Worm (Caenorhabditis elegans) whole organism, mixed stage, embryonic: ENCODE results near the gene ugt-2.

Experiments
- M03D4.4 ChIP-seq: sonication (generic microtip); optimal IDR thresholded peaks from 2 replicates; lab custom pipeline; 2017; ENCODE audit warnings: mild to moderate bottlenecking, missing genetic modification characterization, missing compliant biosample characterization
- bed-3 ChIP-seq: fragments of 200-800 bp; sonication (Bioruptor generic); optimal IDR thresholded peaks from 3 replicates; lab custom pipeline; 2018; ENCODE audit warnings: mild to moderate bottlenecking, missing genetic modification characterization, moderate library complexity, missing compliant biosample characterization
- blmp-1 ChIP-seq: fragments of 150-350 bp; optimal IDR thresholded peaks from 2 replicates; lab custom pipeline; 2014; ENCODE audit warnings: missing biosample characterization, missing genetic modification characterization
- ceh-39 ChIP-seq: fragments of 150-350 bp; optimal IDR thresholded peaks from 2 replicates; lab custom pipeline; 2014; ENCODE audit warnings: missing biosample characterization, missing genetic modification characterization
- ceh-43 ChIP-seq: fragments of 200-800 bp; sonication (Bioruptor generic); optimal IDR thresholded peaks from 2 replicates; lab custom pipeline; 2018; ENCODE audit warnings: mild to moderate bottlenecking, missing genetic modification characterization, moderate library complexity, missing compliant biosample characterization
- ceh-83 ChIP-seq: fragments of 200-800 bp; sonication (Bioruptor generic); optimal IDR thresholded peaks from 2 replicates; lab custom pipeline; 2018; ENCODE audit warnings: mild to moderate bottlenecking, missing genetic modification characterization, missing compliant biosample characterization
- ces-1 ChIP-seq: fragments of 150-350 bp; optimal IDR thresholded peaks from 2 replicates; lab custom pipeline; 2014; ENCODE audit warnings: missing biosample characterization, missing genetic modification reagents, missing genetic modification characterization
- cnd-1 ChIP-seq: fragments of 200-800 bp; sonication (Bioruptor generic); optimal IDR thresholded peaks from 2 replicates; lab custom pipeline; 2018; ENCODE audit warnings: mild to moderate bottlenecking, missing genetic modification characterization, missing compliant biosample characterization
- drap-1 ChIP-seq: fragments of 200-800 bp; sonication (Bioruptor generic); optimal IDR thresholded peaks from 3 replicates; lab custom pipeline; 2018; ENCODE audit warnings: mild to moderate bottlenecking, missing genetic modification characterization, missing compliant biosample characterization
- elt-1 ChIP-seq: sonication (generic microtip); optimal IDR thresholded peaks from 2 replicates; lab custom pipeline; 2017; ENCODE audit warnings: missing genetic modification characterization, mild to moderate bottlenecking, missing compliant biosample characterization, antibody characterized with exemption, moderate library complexity, borderline replicate concordance; ENCODE audit not compliant: insufficient read depth
- elt-3 ChIP-seq: fragments of 150-350 bp; optimal IDR thresholded peaks from 2 replicates; lab custom pipeline; 2014; ENCODE audit warnings: missing biosample characterization, missing genetic modification characterization
- flh-1 ChIP-seq: fragments of 200-800 bp; sonication (Bioruptor generic); optimal IDR thresholded peaks from 2 replicates; lab custom pipeline; 2018; ENCODE audit warnings: mild to moderate bottlenecking, missing genetic modification characterization, moderate library complexity, missing compliant biosample characterization
- ham-2 ChIP-seq: fragments of 200-800 bp; sonication (Bioruptor generic); optimal IDR thresholded peaks from 2 replicates; lab custom pipeline; 2018; ENCODE audit warnings: mild to moderate bottlenecking, missing genetic modification characterization, missing compliant biosample characterization
- hlh-1 ChIP-seq: fragments of 150-350 bp; optimal IDR thresholded peaks from 2 replicates; lab custom pipeline; 2014; ENCODE audit warnings: missing biosample characterization, missing genetic modification reagents, missing genetic modification characterization
- lin-13 ChIP-seq: fragments of 150-350 bp; optimal IDR thresholded peaks from 2 replicates; lab custom pipeline; 2014; ENCODE audit warnings: missing biosample characterization, missing genetic modification characterization
- lin-32 ChIP-seq: fragments of 200-800 bp; sonication (Bioruptor generic); optimal IDR thresholded peaks from 2 replicates; lab custom pipeline; 2018; ENCODE audit warnings: mild to moderate bottlenecking, missing genetic modification characterization, missing compliant biosample characterization
- lsy-2 ChIP-seq: fragments of 150-350 bp; optimal IDR thresholded peaks from 2 replicates; lab custom pipeline; 2014; ENCODE audit warnings: missing biosample characterization, missing genetic modification characterization
- mab-5 ChIP-seq: fragments of 150-350 bp; optimal IDR thresholded peaks from 2 replicates; lab custom pipeline; 2014; ENCODE audit warnings: missing biosample characterization, missing genetic modification characterization
- mep-1 ChIP-seq: fragments of 150-350 bp; optimal IDR thresholded peaks from 2 replicates; lab custom pipeline; 2017; ENCODE audit warnings: missing biosample characterization, missing genetic modification reagents, missing genetic modification characterization, inconsistent platforms
- mls-2 ChIP-seq: sonication (generic microtip); optimal IDR thresholded peaks from 2 replicates; lab custom pipeline; 2016; ENCODE audit warnings: mild to moderate bottlenecking, missing genetic modification characterization, moderate library complexity, missing compliant biosample characterization
- nhr-12 ChIP-seq: fragments of 150-350 bp; optimal IDR thresholded peaks from 2 replicates; lab custom pipeline; 2014; ENCODE audit warnings: missing biosample characterization, missing genetic modification characterization
- nhr-2 ChIP-seq: fragments of 150-350 bp; optimal IDR thresholded peaks from 2 replicates; lab custom pipeline; 2014; ENCODE audit warnings: missing biosample characterization, missing genetic modification characterization
- nhr-237 ChIP-seq: fragments of 150-350 bp; optimal IDR thresholded peaks from 2 replicates; lab custom pipeline; 2014; ENCODE audit warnings: missing biosample characterization, missing genetic modification characterization
- nhr-28 ChIP-seq: fragments of 150-350 bp; optimal IDR thresholded peaks from 2 replicates; lab custom pipeline; 2014; ENCODE audit warnings: missing biosample characterization, missing genetic modification characterization
- nhr-76 ChIP-seq: sonication (generic microtip); optimal IDR thresholded peaks from 2 replicates; lab custom pipeline; 2017; ENCODE audit warnings: missing biosample characterization, missing genetic modification characterization
- sem-2 ChIP-seq: fragments of 200-800 bp; sonication (Bioruptor generic); optimal IDR thresholded peaks from 2 replicates; lab custom pipeline; 2018; ENCODE audit warnings: mild to moderate bottlenecking, missing genetic modification characterization, missing compliant biosample characterization
- snpc-4 ChIP-seq: fragments of 150-350 bp; optimal IDR thresholded peaks from 2 replicates; lab custom pipeline; 2014; ENCODE audit warnings: missing biosample characterization, missing genetic modification characterization
- sptf-1 ChIP-seq: sonication (generic microtip); optimal IDR thresholded peaks from 2 replicates; lab custom pipeline; 2017; ENCODE audit warnings: mild to moderate bottlenecking, missing genetic modification characterization, moderate library complexity, missing compliant biosample characterization
- tbx-8 ChIP-seq: fragments of 200-800 bp; sonication (Bioruptor generic); optimal IDR thresholded peaks from 2 replicates; lab custom pipeline; 2018; ENCODE audit warnings: mild to moderate bottlenecking, missing genetic modification characterization, moderate library complexity, missing compliant biosample characterization
- unc-120 ChIP-seq: sonication (generic microtip); optimal IDR thresholded peaks from 2 replicates; lab custom pipeline; 2017; ENCODE audit warnings: missing genetic modification characterization, missing compliant biosample characterization; ENCODE audit not compliant: poor library complexity, severe bottlenecking
- unc-39 ChIP-seq: fragments of 150-350 bp; optimal IDR thresholded peaks from 2 replicates; lab custom pipeline; 2014; ENCODE audit warnings: missing biosample characterization, missing genetic modification characterization
- unc-62 ChIP-seq: fragments of 150-350 bp; optimal IDR thresholded peaks from 2 replicates; lab custom pipeline; 2014; ENCODE audit warnings: missing biosample characterization, missing genetic modification reagents, missing genetic modification characterization
- zip-8 ChIP-seq: fragments of 150-350 bp; optimal IDR thresholded peaks from 2 replicates; lab custom pipeline; 2014; ENCODE audit warnings: missing biosample characterization, missing genetic modification characterization
- ztf-11 ChIP-seq: fragments of 150-350 bp; optimal IDR thresholded peaks from 2 replicates; lab custom pipeline; 2014; ENCODE audit warnings: missing biosample characterization, missing genetic modification characterization

ugt-2 gene

ce11 chrV:10382142-10382541 lies 16.5 kb upstream of the ugt-2 start, which contains the start of gene pqn-2:
Gene pqn-2 (plus strand): TSS chrV:10382442.
- TF ChIP-seq mls-2 (tag; lab: Kevin White, UChicago) (no peak), snpc-4 (tag; lab: Kevin White, UChicago) (no peak), nhr-237 (no peak), sem-2 (no peak), lin-32 (GFP tag; lab: Kevin White, UChicago) (no peak), ceh-39 (tag; lab: Kevin White, UChicago) (no peak), nhr-12 (no peak)

- TF ChIP-seq M03D4.4 (tag; lab: Kevin White, UChicago) (no peak), ztf-11 (tag; lab: Kevin White, UChicago) (no peak), unc-120 (tag; lab: Kevin White, UChicago) (no peak), ceh-83 (no peak), elt-3 (tag; lab: Kevin White, UChicago) (no peak), mab-5 (tag; lab: Kevin White, UChicago) (no peak), flh-1 (GFP tag; lab: Kevin White, UChicago) (no peak), lin-32 (GFP tag; lab: Kevin White, UChicago) (no peak), ces-1 (GFP tag; lab: Kevin White, UChicago) (no peak), sptf-1 (tag; lab: Kevin White, UChicago) (no peak), mep-1 (no peak), nhr-76 (tag; lab: Kevin White, UChicago) (no peak), elt-1 (no peak)
Observed at ce11 chrV:10383950-10384349, 14.7 kb upstream of the ugt-2 start, which contains the start of gene spe-10. Gene spe-10 (plus strand): TSS chrV:10384250.

- TF ChIP-seq tbx-8 (GFP tag; lab: Kevin White, UChicago) (no peak), ham-2 (GFP tag; lab: Kevin White, UChicago) (no peak), lsy-2 (tag; lab: Kevin White, UChicago) (no peak), nhr-28 (tag; lab: Kevin White, UChicago) (no peak), ceh-43 (GFP tag; lab: Kevin White, UChicago) (no peak), nhr-237 (no peak), zip-8 (tag; lab: Kevin White, UChicago) (no peak)
Observed at ce11 chrV:10387412-10387811, 11.2 kb upstream of the ugt-2 start.

DNA sequence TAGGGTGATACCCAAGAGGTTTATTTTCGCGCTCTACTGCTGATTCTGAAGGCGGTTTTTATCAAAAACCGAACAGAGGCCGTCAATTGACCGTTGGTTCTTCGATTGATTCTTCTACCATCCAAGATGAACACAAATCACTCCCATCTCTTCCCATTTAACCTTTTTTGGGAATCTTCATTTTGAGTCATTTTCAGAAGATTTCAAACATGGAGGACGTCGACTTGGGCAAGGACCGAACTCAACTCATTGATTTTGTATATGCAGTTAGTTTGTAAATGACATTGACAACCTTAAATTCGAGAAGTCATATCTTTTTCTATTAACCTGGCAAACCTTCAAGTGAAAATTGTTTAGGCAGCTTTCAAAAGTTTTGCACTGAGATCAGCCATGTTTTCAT lies 10.3 kb upstream of the ugt-2 start, which contains the start of gene AC3.5:
Gene AC3.5 (plus strand): TSS at position 210 of the 400 bp plus-strand sequence.
- no peak for TF ChIP-seq mep-1
- no peak for TF ChIP-seq ham-2 (GFP tag; lab: Kevin White, UChicago)
- no peak for TF ChIP-seq nhr-237
- TF ChIP-seq unc-120 (tag; lab: Kevin White, UChicago): no peak

ce11 chrV:10393708-10394107 lies 4.9 kb upstream of the ugt-2 start:
- TF ChIP-seq mep-1 (no peak), unc-120 (tag; lab: Kevin White, UChicago) (no peak), sem-2 (no peak), ces-1 (GFP tag; lab: Kevin White, UChicago) (no peak), hlh-1 (tag; lab: Kevin White, UChicago) (no peak), mls-2 (tag; lab: Kevin White, UChicago) (no peak), M03D4.4 (tag; lab: Kevin White, UChicago) (no peak), flh-1 (GFP tag; lab: Kevin White, UChicago) (no peak), lin-13 (tag; lab: Kevin White, UChicago) (no peak), mab-5 (tag; lab: Kevin White, UChicago) (no peak), lin-32 (GFP tag; lab: Kevin White, UChicago) (no peak), blmp-1 (no peak), elt-3 (tag; lab: Kevin White, UChicago) (no peak), drap-1 (GFP tag; lab: Kevin White, UChicago) (no peak)

DNA sequence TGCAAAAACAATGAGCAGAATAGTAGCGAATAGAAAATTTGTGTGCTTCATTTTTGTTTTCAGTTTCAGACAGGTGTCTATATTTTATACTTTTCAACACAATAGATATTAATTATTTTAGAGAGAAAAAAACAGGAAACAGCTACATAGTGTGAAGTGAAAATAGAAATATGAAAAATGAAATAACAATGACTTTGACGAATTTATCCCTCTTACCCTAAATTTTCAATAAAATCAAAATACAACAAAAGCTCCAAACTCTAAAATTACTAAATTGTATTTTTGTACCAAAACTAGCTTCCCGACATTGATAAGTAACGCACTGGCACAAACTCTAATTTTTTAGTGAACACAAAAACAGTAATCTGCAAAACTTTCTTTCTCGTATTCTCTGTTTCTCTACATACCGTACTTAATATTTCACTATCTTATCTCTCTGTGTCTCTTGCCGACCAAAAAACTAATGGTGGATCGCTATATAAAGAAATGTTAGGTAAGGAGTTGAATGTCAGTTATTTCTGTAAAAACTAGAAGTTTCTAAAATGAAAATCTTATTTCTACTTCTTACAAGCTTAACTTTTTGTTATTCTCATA lies 3.3 kb upstream of the ugt-2 start, which contains the start of the genes col-151 and ugt-1:
Gene col-151 (minus strand): TSS at position 51 of the 594 bp plus-strand sequence.
Gene ugt-1 (plus strand): TSS at position 491 of the 594 bp plus-strand sequence.
- TF ChIP-seq ceh-83 (no peak), ceh-43 (GFP tag; lab: Kevin White, UChicago) (no peak), nhr-237 (no peak), M03D4.4 (tag; lab: Kevin White, UChicago) (no peak), lin-32 (GFP tag; lab: Kevin White, UChicago) (no peak), ces-1 (GFP tag; lab: Kevin White, UChicago) (no peak), sem-2 (no peak), bed-3 (GFP tag; lab: Kevin White, UChicago) (no peak), zip-8 (tag; lab: Kevin White, UChicago) (no peak), unc-62 (GFP tag; lab: Kevin White, UChicago) (no peak), nhr-28 (tag; lab: Kevin White, UChicago) (no peak), cnd-1 (tag; lab: Kevin White, UChicago) (no peak), lin-13 (tag; lab: Kevin White, UChicago) (no peak), elt-3 (tag; lab: Kevin White, UChicago) (no peak), blmp-1 (no peak), nhr-2 (tag; lab: Kevin White, UChicago) (no peak), unc-39 (tag; lab: Kevin White, UChicago) (no peak), mls-2 (tag; lab: Kevin White, UChicago) (no peak)
- TF ChIP-seq, all 35 proteins: peak for 0
